Worm (Caenorhabditis elegans): ENCODE measurements around the gene Y38E10A.17.

Gene Y38E10A.17

ce11 chrII:12678867-12679134 lies 44.2 kb upstream of the Y38E10A.17 start, which contains the start of gene Y38E10A.24:
Y38E10A.24 (plus strand) TSS chrII:12679035.
- no peak for TF ChIP-seq R02D3.7 (tag; optimal IDR thresholded peaks at IDR 0.05)
- TF ChIP-seq nhr-21 (tag; optimal IDR thresholded peaks at IDR 0.05), result no peak
- no peak for TF ChIP-seq peb-1 (tag; optimal IDR thresholded peaks at IDR 0.05)

- TF ChIP-seq ceh-16 (tag; optimal IDR thresholded peaks at IDR 0.05), result no peak
- peak; percentile 8 for TF ChIP-seq nhr-77 (tag; optimal IDR thresholded peaks at IDR 0.05)
- TF ChIP-seq mab-5 (tag; optimal IDR thresholded peaks at IDR 0.05), result peak; percentile 57
- peak; percentile 83 for TF ChIP-seq crh-2 (tag; optimal IDR thresholded peaks at IDR 0.05)
- no peak for TF ChIP-seq lin-11 (tag; optimal IDR thresholded peaks at IDR 0.05)
- no peak for TF ChIP-seq mbf-1 (tag; optimal IDR thresholded peaks at IDR 0.05)
- TF ChIP-seq nhr-11 (tag; optimal IDR thresholded peaks at IDR 0.05), result no peak
- peak; percentile 81 for TF ChIP-seq lin-13 (GFP tag; optimal IDR thresholded peaks at IDR 0.05)
- no peak for TF ChIP-seq peb-1 (tag; optimal IDR thresholded peaks at IDR 0.05)
- peak; percentile 66 for TF ChIP-seq fos-1 (tag; optimal IDR thresholded peaks at IDR 0.05)
- no peak for TF ChIP-seq lin-39 (tag; optimal IDR thresholded peaks at IDR 0.05)
- no peak for TF ChIP-seq nhr-237 (tag; optimal IDR thresholded peaks at IDR 0.05)
- TF ChIP-seq ztf-11 (tag; optimal IDR thresholded peaks at IDR 0.05), result no peak
- TF ChIP-seq aly-2 (tag; optimal IDR thresholded peaks at IDR 0.05), result no peak
- peak; percentile 22 for TF ChIP-seq Y55F3AM.14 (GFP tag; optimal IDR thresholded peaks at IDR 0.05)
- no peak for TF ChIP-seq alr-1 (tag; optimal IDR thresholded peaks at IDR 0.05)
- no peak for TF ChIP-seq unc-62 (GFP tag; optimal IDR thresholded peaks at IDR 0.05)
- TF ChIP-seq ztf-1 (GFP tag; conservative IDR thresholded peaks at IDR 0.05), result no peak
- TF ChIP-seq nhr-129 (tag; optimal IDR thresholded peaks at IDR 0.05), result peak; percentile 59
- TF ChIP-seq nhr-10 (tag; optimal IDR thresholded peaks at IDR 0.05), result no peak
- TF ChIP-seq snpc-4 (tag; optimal IDR thresholded peaks at IDR 0.05), result peak; percentile 51
- TF ChIP-seq sma-3 (GFP tag; optimal IDR thresholded peaks at IDR 0.05), result peak; percentile 80
- TF ChIP-seq ama-1 (optimal IDR thresholded peaks at IDR 0.05), result no peak
- peak; percentile 93 for TF ChIP-seq unc-55 (GFP tag; optimal IDR thresholded peaks at IDR 0.05)
- no peak for TF ChIP-seq mdl-1 (tag; optimal IDR thresholded peaks at IDR 0.05)
- peak; percentile 43 for TF ChIP-seq sem-4 (tag; optimal IDR thresholded peaks at IDR 0.05)
- TF ChIP-seq lsy-2 (tag; optimal IDR thresholded peaks at IDR 0.05), result peak; percentile 59 to 87
- TF ChIP-seq nhr-6 (tag; optimal IDR thresholded peaks at IDR 0.05), result no peak
- TF ChIP-seq egl-27 (tag; optimal IDR thresholded peaks at IDR 0.05), result no peak
- peak; percentile 83 for TF ChIP-seq sma-9 (GFP tag; optimal IDR thresholded peaks at IDR 0.05)
- no peak for TF ChIP-seq sma-9 (tag; optimal IDR thresholded peaks at IDR 0.05)
- no peak for TF ChIP-seq blmp-1 (tag; optimal IDR thresholded peaks at IDR 0.05; ENCODE audit: insufficient read depth)
- TF ChIP-seq ztf-4 (tag; optimal IDR thresholded peaks at IDR 0.05), result peak; percentile 30
- peak; percentile 96 for TF ChIP-seq C34F6.9 (tag; optimal IDR thresholded peaks at IDR 0.05)
- peak; percentile 75 for TF ChIP-seq F13H6.1 (tag; optimal IDR thresholded peaks at IDR 0.05)
- TF ChIP-seq R02D3.7 (tag; optimal IDR thresholded peaks at IDR 0.05), result peak; percentile 44
- TF ChIP-seq elt-1 (tag; optimal IDR thresholded peaks at IDR 0.05), result no peak
- no peak for TF ChIP-seq elt-3 (tag; optimal IDR thresholded peaks at IDR 0.05)
- TF ChIP-seq dmd-4 (tag; optimal IDR thresholded peaks at IDR 0.05), result no peak
- peak; percentile 87 for TF ChIP-seq gmeb-1 (tag; optimal IDR thresholded peaks at IDR 0.05)
- no peak for TF ChIP-seq zag-1 (tag; optimal IDR thresholded peaks at IDR 0.05)
- no peak for TF ChIP-seq ceh-82 (tag; optimal IDR thresholded peaks at IDR 0.05)
- TF ChIP-seq nhr-23 (tag; optimal IDR thresholded peaks at IDR 0.05), result no peak
- peak; percentile 56 for TF ChIP-seq nhr-21 (tag; optimal IDR thresholded peaks at IDR 0.05)
- no peak for TF ChIP-seq skn-1 (tag; optimal IDR thresholded peaks at IDR 0.05)
- TF ChIP-seq nhr-25 (tag; optimal IDR thresholded peaks at IDR 0.05), result peak; percentile 75
- no peak for TF ChIP-seq unc-39 (tag; optimal IDR thresholded peaks at IDR 0.05)
- TF ChIP-seq ZK546.5 (tag; optimal IDR thresholded peaks at IDR 0.05), result no peak
Observed at ce11 chrII:12677975-12678866, 43.6 kb upstream of the Y38E10A.17 start.
